Fruit fly (Drosophila melanogaster): Measurements from ENCODE around the gene CG7369.

dm6 chr3L:22749987-22750386, 8.4 kb downstream of the CG7369 start:
- no peak for TF ChIP-seq h (optimal IDR thresholded peaks at IDR 0.05)
- no peak for TF ChIP-seq ttk (optimal IDR thresholded peaks at IDR 0.05)
